Worm (Caenorhabditis elegans): Measurements from ENCODE around the gene C25D7.5.

C25D7.5 gene

ce11 chrV:15085335-15085800 lies 32.9 kb downstream of the C25D7.5 start, which contains the start of the genes ahsa-1 and C01G10.7 (continued):
- no peak for TF ChIP-seq nhr-48 (tag; optimal IDR thresholded peaks at IDR 0.05)
- no peak for TF ChIP-seq skn-1 (tag; optimal IDR thresholded peaks at IDR 0.05)
- no peak for TF ChIP-seq unc-39 (tag; optimal IDR thresholded peaks at IDR 0.05)

- no peak for TF ChIP-seq sdz-12 (GFP tag; optimal IDR thresholded peaks at IDR 0.05)
- TF ChIP-seq madf-5 (GFP tag; IDR thresholded peaks at IDR 0.05) = no peak
- TF ChIP-seq snpc-4 (tag; optimal IDR thresholded peaks at IDR 0.05) = no peak
- no peak for TF ChIP-seq arid-1 (GFP tag; conservative IDR thresholded peaks at IDR 0.05)
- TF ChIP-seq zfp-2 (tag; optimal IDR thresholded peaks at IDR 0.05) = no peak
- TF ChIP-seq Y48G9A.11 (GFP tag; IDR thresholded peaks at IDR 0.05) = no peak
- no peak for TF ChIP-seq T20F7.1 (GFP tag; optimal IDR thresholded peaks at IDR 0.05)
- no peak for TF ChIP-seq Y105C5A.15 (GFP tag; IDR thresholded peaks at IDR 0.05)
- no peak for TF ChIP-seq rbr-2 (tag; optimal IDR thresholded peaks at IDR 0.05)
- TF ChIP-seq set-16 (GFP tag; IDR thresholded peaks at IDR 0.05) = no peak
- no peak for TF ChIP-seq lin-29 (GFP tag; IDR thresholded peaks at IDR 0.05)
- TF ChIP-seq lin-39 (tag; optimal IDR thresholded peaks at IDR 0.05) = no peak
- no peak for TF ChIP-seq nhr-28 (tag; optimal IDR thresholded peaks at IDR 0.05)
- TF ChIP-seq hmg-1.1 (GFP tag; IDR thresholded peaks at IDR 0.05) = no peak
- no peak for TF ChIP-seq mxl-2 (GFP tag; conservative IDR thresholded peaks at IDR 0.05)
- no peak for TF ChIP-seq aly-2 (tag; optimal IDR thresholded peaks at IDR 0.05)
- TF ChIP-seq pqm-1 (tag; optimal IDR thresholded peaks at IDR 0.05) = no peak
Measured at ce11 chrV:15087207-15087706, 34.8 kb downstream of the C25D7.5 start, which contains the start of the genes C01G10.15 and C01G10.6. Gene C01G10.15, minus strand, starts transcription at chrV:15087307. Gene C01G10.6, plus strand, starts transcription at chrV:15087656.

DNA sequence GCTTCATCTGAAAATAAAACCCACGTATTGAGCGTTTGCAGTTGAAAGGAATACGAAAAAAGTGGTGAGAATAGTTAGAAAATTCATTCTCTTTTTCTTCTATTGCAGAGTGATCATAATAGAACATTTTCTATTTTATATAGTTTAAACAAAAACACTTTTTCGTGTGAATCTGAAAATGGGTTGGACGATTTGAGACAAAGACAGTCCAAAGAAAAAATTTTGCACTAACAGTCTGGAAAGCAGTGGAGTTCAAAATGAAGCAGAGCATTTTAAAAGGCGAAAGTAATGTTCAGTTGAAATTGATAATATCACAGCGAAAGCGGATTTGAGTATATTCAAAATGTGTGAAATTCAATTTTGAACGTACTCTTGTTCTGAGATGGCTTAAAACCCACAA lies 36.2 kb downstream of the C25D7.5 start, which contains the start of gene C01G10.18:
Gene C01G10.18, minus strand, starts transcription at position 101 of the 400 bp plus-strand sequence.
- TF ChIP-seq duxl-1 (tag; optimal IDR thresholded peaks at IDR 0.05; ENCODE audit: poor library complexity) (no peak), lin-39 (tag; optimal IDR thresholded peaks at IDR 0.05) (no peak), dmd-9 (GFP tag; IDR thresholded peaks at IDR 0.05) (no peak), ama-1 (optimal IDR thresholded peaks at IDR 0.05) (no peak), tra-1 (GFP tag; IDR thresholded peaks at IDR 0.05) (no peak), F10B5.3 (tag; optimal IDR thresholded peaks at IDR 0.05) (no peak), dmd-6 (GFP tag; IDR thresholded peaks at IDR 0.05) (no peak), D1046.2 (GFP tag; IDR thresholded peaks at IDR 0.05) (no peak), sdz-12 (GFP tag; optimal IDR thresholded peaks at IDR 0.05) (no peak), nhr-11 (tag; optimal IDR thresholded peaks at IDR 0.05) (no peak), mxl-3 (GFP tag; optimal IDR thresholded peaks at IDR 0.05) (no peak), hlh-30 (tag; optimal IDR thresholded peaks at IDR 0.05; ENCODE audit: insufficient read depth) (no peak)

DNA sequence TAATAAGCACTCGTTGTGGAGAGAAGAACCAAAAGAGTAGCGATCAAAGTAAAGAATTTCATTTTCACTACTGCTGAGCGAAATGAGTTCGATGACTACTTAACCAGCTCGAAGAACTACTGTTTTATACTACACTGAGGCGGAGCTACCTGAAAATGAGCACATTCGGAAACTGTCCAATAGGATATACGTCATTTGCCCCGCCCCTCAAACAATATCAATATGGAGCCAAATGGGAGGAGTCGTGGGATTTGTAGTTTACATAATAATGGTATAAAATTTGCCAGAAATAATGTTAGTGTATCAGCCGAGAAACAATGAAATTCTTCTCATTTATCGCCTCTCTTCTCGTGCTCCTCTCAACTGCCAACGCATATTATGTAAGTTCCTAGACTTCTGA lies 37.0 kb downstream of the C25D7.5 start, which contains the start of the genes C01G10.5 and C01G10.4:
Gene C01G10.5, minus strand, starts transcription at position 101 of the 400 bp plus-strand sequence.
Gene C01G10.4, plus strand, starts transcription at position 303 of the 400 bp plus-strand sequence.
- TF ChIP-seq lim-7 (GFP tag; IDR thresholded peaks at IDR 0.05) = no peak
- TF ChIP-seq tag-97 (GFP tag; IDR thresholded peaks at IDR 0.05) = no peak
- TF ChIP-seq nhr-102 (tag; optimal IDR thresholded peaks at IDR 0.05) = no peak
- TF ChIP-seq daf-12 (tag; optimal IDR thresholded peaks at IDR 0.05) = no peak

- TF ChIP-seq F26F4.8 (GFP tag; conservative IDR thresholded peaks at IDR 0.05) = no peak
- TF ChIP-seq hlh-30 (tag; optimal IDR thresholded peaks at IDR 0.05; ENCODE audit: insufficient read depth) = no peak
- TF ChIP-seq madf-5 (GFP tag; IDR thresholded peaks at IDR 0.05) = no peak
Measured at ce11 chrV:15090457-15090856, 38.0 kb downstream of the C25D7.5 start, which contains the start of gene C01G10.17. Gene C01G10.17, plus strand, starts transcription at chrV:15090757.
